Worm (Caenorhabditis elegans): ENCODE measurements around the gene M162.7.

ce11 chrV:19756253-19756652 is 38.6 kb downstream of the M162.7 start, which contains the start of gene W04E12.9:
- TF ChIP-seq cog-1 (tag; optimal IDR thresholded peaks at IDR 0.05) = no peak
- TF ChIP-seq flt-1 (GFP tag; IDR thresholded peaks at IDR 0.05) = no peak
- no peak for TF ChIP-seq ztf-29 (GFP tag; IDR thresholded peaks at IDR 0.05)

Data from whole organism, midembryonic.